Worm (Caenorhabditis elegans) whole organism, L2 larva: Measurements from ENCODE around the gene F35E8.1.
"Not testable (repeated sequence)": the region's sequence is repeated elsewhere in the genome, so short reads cannot be mapped to it uniquely, and the experiment has no call there.

Experiments
- R02D3.7 ChIP-seq: fragments of 150-350 bp; optimal IDR thresholded peaks from 2 replicates; lab custom pipeline; 2014; ENCODE audit warnings: missing biosample characterization, missing genetic modification characterization
- ZK546.5 ChIP-seq: sonication (generic microtip); optimal IDR thresholded peaks from 2 replicates; lab custom pipeline; 2017; ENCODE audit warnings: missing biosample characterization, missing genetic modification characterization
- alr-1 ChIP-seq: fragments of 150-350 bp; optimal IDR thresholded peaks from 2 replicates; lab custom pipeline; 2014; ENCODE audit warnings: missing biosample characterization, missing genetic modification characterization
- aly-2 ChIP-seq: fragments of 150-350 bp; optimal IDR thresholded peaks from 2 replicates; lab custom pipeline; 2014; ENCODE audit warnings: missing biosample characterization, missing genetic modification characterization
- ama-1 ChIP-seq: fragments of 150-350 bp; optimal IDR thresholded peaks from 2 replicates; lab custom pipeline; 2018; ENCODE audit warnings: inconsistent platforms
- ceh-16 ChIP-seq: fragments of 150-350 bp; optimal IDR thresholded peaks from 2 replicates; lab custom pipeline; 2014; ENCODE audit warnings: missing biosample characterization, missing genetic modification characterization
- dmd-4 ChIP-seq: sonication (generic microtip); optimal IDR thresholded peaks from 2 replicates; lab custom pipeline; 2017; ENCODE audit warnings: missing biosample characterization, missing genetic modification characterization
- egl-27 ChIP-seq: sonication (generic microtip); optimal IDR thresholded peaks from 3 replicates; lab custom pipeline; 2017; ENCODE audit warnings: missing biosample characterization, missing genetic modification reagents, missing genetic modification characterization
- elt-1 ChIP-seq: fragments of 150-350 bp; optimal IDR thresholded peaks from 2 replicates; lab custom pipeline; 2014; ENCODE audit warnings: missing biosample characterization, missing genetic modification characterization
- elt-3 ChIP-seq: sonication (generic microtip); optimal IDR thresholded peaks from 2 replicates; lab custom pipeline; 2017; ENCODE audit warnings: missing biosample characterization, missing genetic modification characterization
- fos-1 ChIP-seq: fragments of 150-350 bp; optimal IDR thresholded peaks from 2 replicates; lab custom pipeline; 2014; ENCODE audit warnings: missing biosample characterization, missing genetic modification characterization
- gmeb-1 ChIP-seq: fragments of 150-350 bp; optimal IDR thresholded peaks from 2 replicates; lab custom pipeline; 2014; ENCODE audit warnings: missing biosample characterization, missing genetic modification characterization
- lin-39 ChIP-seq: fragments of 150-350 bp; optimal IDR thresholded peaks from 2 replicates; lab custom pipeline; 2014; ENCODE audit warnings: missing biosample characterization, missing genetic modification reagents, missing genetic modification characterization
- lsy-2 ChIP-seq, 2 experiments: fragments of 150-350 bp in 1 of 2; sonication (generic microtip) in 1 of 2; optimal IDR thresholded peaks; 2 replicates each; lab custom pipeline; 2014 to 2017; ENCODE audit warnings: missing biosample characterization in 2 of 2, missing genetic modification characterization in 2 of 2
- mab-5 ChIP-seq: fragments of 150-350 bp; optimal IDR thresholded peaks from 2 replicates; lab custom pipeline; 2014; ENCODE audit warnings: missing biosample characterization, missing genetic modification characterization
- mdl-1 ChIP-seq, 2 experiments: fragments of 150-350 bp in 1 of 2; sonication (generic microtip) in 1 of 2; optimal IDR thresholded peaks; 2 replicates each; lab custom pipeline; 2017; ENCODE audit warnings: missing biosample characterization in 2 of 2, missing genetic modification characterization in 2 of 2
- nhr-11 ChIP-seq: fragments of 150-350 bp; optimal IDR thresholded peaks from 2 replicates; lab custom pipeline; 2014; ENCODE audit warnings: missing biosample characterization, missing genetic modification characterization
- nhr-129 ChIP-seq: fragments of 150-350 bp; optimal IDR thresholded peaks from 2 replicates; lab custom pipeline; 2014; ENCODE audit warnings: missing biosample characterization, missing genetic modification characterization
- nhr-21 ChIP-seq: fragments of 150-350 bp; optimal IDR thresholded peaks from 2 replicates; lab custom pipeline; 2014; ENCODE audit warnings: missing biosample characterization, missing genetic modification characterization
- nhr-237 ChIP-seq: fragments of 150-350 bp; optimal IDR thresholded peaks from 2 replicates; lab custom pipeline; 2014; ENCODE audit warnings: missing biosample characterization, missing genetic modification characterization
- nhr-25 ChIP-seq: fragments of 150-350 bp; sonication (generic microtip); optimal IDR thresholded peaks from 3 replicates; lab custom pipeline; 2014; ENCODE audit warnings: missing biosample characterization, missing genetic modification characterization
- nhr-77 ChIP-seq: fragments of 150-350 bp; optimal IDR thresholded peaks from 2 replicates; lab custom pipeline; 2014; ENCODE audit warnings: missing biosample characterization, missing genetic modification characterization
- peb-1 ChIP-seq: fragments of 150-350 bp; optimal IDR thresholded peaks from 2 replicates; lab custom pipeline; 2014; ENCODE audit warnings: missing biosample characterization, missing genetic modification characterization
- sem-4 ChIP-seq: fragments of 150-350 bp; optimal IDR thresholded peaks from 2 replicates; lab custom pipeline; 2014; ENCODE audit warnings: missing biosample characterization, missing genetic modification reagents, missing genetic modification characterization
- skn-1 ChIP-seq: sonication (generic microtip); optimal IDR thresholded peaks from 2 replicates; lab custom pipeline; 2017; ENCODE audit warnings: missing biosample characterization, missing genetic modification characterization
- sma-9 ChIP-seq, 2 experiments: fragments of 150-350 bp in 1 of 2; sonication (generic microtip) in 1 of 2; optimal IDR thresholded peaks; 2 replicates each; lab custom pipeline; 2014 to 2016; ENCODE audit warnings: missing genetic modification characterization in 2 of 2, mild to moderate bottlenecking in 1 of 2, missing biosample characterization in 1 of 2, missing compliant biosample characterization in 1 of 2, missing genetic modification reagents in 1 of 2, moderate library complexity in 1 of 2
- snpc-4 ChIP-seq: fragments of 150-350 bp; optimal IDR thresholded peaks from 2 replicates; lab custom pipeline; 2014; ENCODE audit warnings: missing biosample characterization, missing genetic modification characterization
- unc-55 ChIP-seq: fragments of 150-350 bp; sonication (generic microtip); optimal IDR thresholded peaks from 3 replicates; lab custom pipeline; 2014; ENCODE audit warnings: missing biosample characterization, missing genetic modification reagents, missing genetic modification characterization
- unc-62 ChIP-seq: fragments of 150-350 bp; optimal IDR thresholded peaks from 2 replicates; lab custom pipeline; 2014; ENCODE audit warnings: missing biosample characterization, missing genetic modification reagents, missing genetic modification characterization
- zag-1 ChIP-seq: fragments of 150-350 bp; optimal IDR thresholded peaks from 2 replicates; lab custom pipeline; 2014; ENCODE audit warnings: missing biosample characterization, missing genetic modification characterization
- ztf-1 ChIP-seq: fragments of 200-800 bp; sonication (Bioruptor generic); conservative IDR thresholded peaks from 2 replicates; pipeline ENCODE4 v1.3.6; 2022; ENCODE audit warnings: missing genetic modification characterization, missing compliant biosample characterization

F35E8.1 gene

DNA sequence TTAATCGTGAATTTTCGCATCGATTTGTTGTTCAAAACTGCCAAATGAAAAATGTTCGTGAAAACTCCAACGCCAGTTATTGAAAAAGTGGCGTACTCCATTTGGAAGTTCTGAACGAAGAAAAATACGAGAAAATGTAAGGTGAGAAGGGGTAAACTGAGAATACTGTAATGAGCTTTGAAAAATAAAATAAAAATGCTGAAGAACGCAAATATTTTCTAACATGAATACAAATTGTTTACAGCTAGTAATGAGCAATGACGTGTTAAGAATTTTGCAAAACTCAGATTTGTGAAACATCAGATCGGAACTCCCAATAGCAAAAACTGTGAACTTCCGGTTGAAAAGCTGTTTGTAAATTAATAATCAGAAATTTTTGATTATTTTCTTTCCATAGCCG is 27.0 kb upstream of the F35E8.1 start, which contains the start of gene srw-26:
Gene srw-26, minus strand, starts transcription at position 101 of the 400 bp plus-strand sequence.
- TF ChIP-seq peb-1 (tag; lab: Kevin White, UChicago) (no peak), lsy-2 (tag; optimal IDR thresholded peaks at IDR 0.05; lab: Kevin White, UChicago) (no peak), mab-5 (tag; lab: Kevin White, UChicago) (no peak), ama-1 (no peak), zag-1 (no peak), sem-4 (tag; lab: Kevin White, UChicago) (no peak), aly-2 (tag; lab: Kevin White, UChicago) (no peak)
- TF ChIP-seq, all 48 proteins: peak for 0

- not testable (repeated sequence) for TF ChIP-seq lsy-2 (tag; optimal IDR thresholded peaks at IDR 0.05; lab: Kevin White, UChicago); lin-39; nhr-77 (tag; lab: Kevin White, UChicago)
- TF ChIP-seq, all 48 proteins: peak for 0; not testable (repeated sequence) for 48
These were observed 24.5 kb upstream of the F35E8.1 start, which contains the start of gene srbc-77 for ce11 chrV:15929882-15930281. Gene srbc-77 (plus strand): TSS chrV:15930182.

- no peak for TF ChIP-seq aly-2 (tag; lab: Kevin White, UChicago)
- TF ChIP-seq nhr-129 (tag; lab: Kevin White, UChicago) = no peak
- TF ChIP-seq sma-9 (GFP tag; optimal IDR thresholded peaks at IDR 0.05; lab: Kevin White, UChicago) = no peak
- TF ChIP-seq sma-9 (tag; optimal IDR thresholded peaks at IDR 0.05; lab: Kevin White, UChicago) = no peak
- TF ChIP-seq unc-62 (GFP tag; lab: Kevin White, UChicago) = no peak
- no peak for TF ChIP-seq nhr-77 (tag; lab: Kevin White, UChicago)
- TF ChIP-seq nhr-237 (tag; lab: Kevin White, UChicago) = no peak
- TF ChIP-seq lin-39 = no peak
- TF ChIP-seq elt-3 (tag; lab: Kevin White, UChicago) = no peak
- no peak for TF ChIP-seq R02D3.7 (tag; lab: Kevin White, UChicago)
- no peak for TF ChIP-seq ama-1
- TF ChIP-seq egl-27 (tag; lab: Kevin White, UChicago) = no peak
- TF ChIP-seq skn-1 (tag; lab: Kevin White, UChicago) = no peak
- TF ChIP-seq sem-4 (tag; lab: Kevin White, UChicago) = no peak
- no peak for TF ChIP-seq gmeb-1 (tag; lab: Kevin White, UChicago)
- TF ChIP-seq nhr-25 (tag; lab: Kevin White, UChicago) = no peak
- no peak for TF ChIP-seq mdl-1 (tag; optimal IDR thresholded peaks at IDR 0.05; lab: Kevin White, UChicago)
- TF ChIP-seq ztf-1 (GFP tag; lab: Robert Waterston, UW) = no peak
- TF ChIP-seq snpc-4 (tag; lab: Kevin White, UChicago) = no peak
- TF ChIP-seq nhr-11 (tag; lab: Kevin White, UChicago) = no peak
- TF ChIP-seq fos-1 (tag; lab: Kevin White, UChicago) = no peak
These were observed 22.9 kb upstream of the F35E8.1 start, which contains the start of gene pzf-1 for ce11 chrV:15928325-15928724. Gene pzf-1 (minus strand): TSS chrV:15928425.

DNA sequence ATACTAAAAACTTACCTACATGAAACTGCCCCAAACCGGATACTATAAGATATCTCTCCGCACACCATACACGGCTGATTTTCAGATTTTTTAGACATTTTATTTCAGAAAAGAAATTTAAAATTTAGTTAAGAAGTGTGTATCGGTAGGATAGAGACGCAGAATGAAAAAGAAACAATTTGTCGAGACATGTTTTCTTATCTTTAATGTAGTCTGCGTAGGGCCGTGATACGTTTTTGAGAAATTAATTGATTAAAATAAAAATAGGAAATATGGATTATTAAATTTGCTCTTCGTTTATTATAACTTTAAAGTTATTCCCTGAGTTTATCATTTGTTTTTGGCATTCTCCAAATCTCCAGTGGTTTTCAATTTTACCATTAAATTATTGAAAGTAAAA is 18.9 kb upstream of the F35E8.1 start, which contains the start of gene nhr-108:
Gene nhr-108, minus strand, starts transcription at position 166 of the 400 bp plus-strand sequence.
- TF ChIP-seq unc-62 (GFP tag; lab: Kevin White, UChicago) (no peak), alr-1 (tag; lab: Kevin White, UChicago) (no peak), nhr-21 (no peak), ceh-16 (tag; lab: Kevin White, UChicago) (no peak)

DNA sequence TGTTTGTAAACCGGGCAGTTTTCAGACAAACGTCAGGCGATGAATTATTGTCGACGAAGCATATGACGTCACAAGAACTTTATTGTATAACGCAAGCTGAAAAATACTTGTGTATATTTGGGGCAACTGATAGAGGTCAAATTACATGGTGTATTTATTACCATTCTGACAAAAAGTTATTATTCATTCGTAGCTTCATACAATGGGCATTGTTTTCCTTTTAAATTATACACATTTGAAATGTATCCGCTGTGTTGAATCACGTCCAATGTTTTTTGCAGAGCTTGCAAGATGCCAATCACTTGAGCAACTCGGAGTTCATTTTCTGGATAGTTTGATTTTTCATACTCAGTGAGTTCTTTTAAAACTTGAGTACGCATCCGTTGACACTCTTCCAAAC is 17.5 kb upstream of the F35E8.1 start, which contains the start of gene F35E8.13:
Gene F35E8.13, plus strand, starts transcription at position 301 of the 400 bp plus-strand sequence.
- TF ChIP-seq unc-55 = no peak
- no peak for TF ChIP-seq dmd-4 (tag; lab: Kevin White, UChicago)
- no peak for TF ChIP-seq ceh-16 (tag; lab: Kevin White, UChicago)
- TF ChIP-seq R02D3.7 (tag; lab: Kevin White, UChicago) = no peak
- no peak for TF ChIP-seq elt-1 (tag; lab: Kevin White, UChicago)

ce11 chrV:15921102-15921501 is 15.7 kb upstream of the F35E8.1 start, which contains the start of gene cdr-1:
Gene cdr-1 (plus strand): TSS chrV:15921309.
- TF ChIP-seq nhr-129 (tag; lab: Kevin White, UChicago) (no peak), ceh-16 (tag; lab: Kevin White, UChicago) (no peak), ZK546.5 (tag; lab: Kevin White, UChicago) (no peak), gmeb-1 (tag; lab: Kevin White, UChicago) (no peak)
